Worm (Caenorhabditis elegans) whole organism, L3 larva: ENCODE measurements around the gene fbxa-113.

Source experiments
- aly-2 ChIP-seq: fragments of 150-350 bp; optimal IDR thresholded peaks from 2 replicates; lab custom pipeline; 2014; ENCODE audit warnings: missing biosample characterization, missing genetic modification characterization
- daf-12 ChIP-seq: fragments of 150-350 bp; optimal IDR thresholded peaks from 2 replicates; lab custom pipeline; 2014; ENCODE audit warnings: missing biosample characterization, missing genetic modification reagents, missing genetic modification characterization
- elt-3 ChIP-seq, 3 experiments: fragments of 150-350 bp in 1 of 3; sonication (generic microtip) in 2 of 3; optimal IDR thresholded peaks; 2 replicates in 2 of 3; 4 replicates in 1 of 3; lab custom pipeline; 2014 to 2017; ENCODE audit warnings: missing biosample characterization in 3 of 3, missing genetic modification characterization in 3 of 3
- hmg-11 ChIP-seq: sonication (generic microtip); optimal IDR thresholded peaks from 2 replicates; lab custom pipeline; 2016; ENCODE audit warnings: missing genetic modification characterization, missing compliant biosample characterization
- nhr-11 ChIP-seq: fragments of 150-350 bp; optimal IDR thresholded peaks from 2 replicates; lab custom pipeline; 2014; ENCODE audit warnings: missing biosample characterization, missing genetic modification characterization
- pha-4 ChIP-seq: fragments of 150-350 bp; optimal IDR thresholded peaks from 2 replicates; lab custom pipeline; 2014; ENCODE audit warnings: missing biosample characterization, missing genetic modification reagents, missing genetic modification characterization
- snpc-4 ChIP-seq: fragments of 150-350 bp; optimal IDR thresholded peaks from 2 replicates; lab custom pipeline; 2014; ENCODE audit warnings: missing biosample characterization, missing genetic modification characterization

ce11 chrV:20233743-20234142, 30.6 kb downstream of the fbxa-113 start, which contains the start of gene Y113G7B.15:
- no peak for TF ChIP-seq aly-2
- no peak for TF ChIP-seq daf-12 (tag; lab: Kevin White, UChicago)
- no peak for TF ChIP-seq pha-4 (tag; lab: Kevin White, UChicago)
- no peak for TF ChIP-seq hmg-11 (tag; lab: Kevin White, UChicago)
- no peak for TF ChIP-seq snpc-4 (tag; lab: Kevin White, UChicago)
- no peak for TF ChIP-seq elt-3 (tag; optimal IDR thresholded peaks at IDR 0.05; lab: Kevin White, UChicago)
- TF ChIP-seq nhr-11 (tag; lab: Kevin White, UChicago), result no peak
